Worm (Caenorhabditis elegans) whole organism, young adult: Measurements from ENCODE around the gene col-129.

Source experiments
- B0261.1 ChIP-seq: sonication (generic microtip); optimal IDR thresholded peaks from 2 replicates; lab custom pipeline; 2016; ENCODE audit warnings: mild to moderate bottlenecking, missing genetic modification characterization, moderate library complexity, missing compliant biosample characterization
- B0336.3 ChIP-seq: fragments of 200-800 bp; sonication (Bioruptor generic); IDR thresholded peaks from 2 replicates; pipeline ENCODE4 v1.3.6; 2022; ENCODE audit warnings: missing genetic modification characterization, missing compliant biosample characterization
- C06A6.2 ChIP-seq: fragments of 200-800 bp; sonication (Bioruptor generic); conservative IDR thresholded peaks from 2 replicates; pipeline ENCODE4 v1.3.6; 2022; ENCODE audit warnings: missing genetic modification characterization, missing compliant biosample characterization
- C17E4.6 ChIP-seq: fragments of 200-800 bp; sonication (Bioruptor generic); IDR thresholded peaks from 2 replicates; pipeline ENCODE4 v1.3.6; 2022; ENCODE audit warnings: missing genetic modification reagents, missing genetic modification characterization, missing compliant biosample characterization
- D2030.7 ChIP-seq: fragments of 200-800 bp; sonication (Bioruptor generic); IDR thresholded peaks from 2 replicates; pipeline ENCODE4 v1.3.6; 2022; ENCODE audit warnings: missing genetic modification reagents, missing genetic modification characterization, missing compliant biosample characterization
- F10E7.11 ChIP-seq: sonication (generic microtip); optimal IDR thresholded peaks from 2 replicates; lab custom pipeline; 2017; ENCODE audit warnings: mild to moderate bottlenecking, missing genetic modification characterization, moderate library complexity, missing compliant biosample characterization
- F22D6.2 ChIP-seq: sonication (generic microtip); optimal IDR thresholded peaks from 2 replicates; lab custom pipeline; 2016; ENCODE audit warnings: mild to moderate bottlenecking, missing genetic modification characterization, missing compliant biosample characterization
- F23B12.7 ChIP-seq: sonication (generic microtip); optimal IDR thresholded peaks from 2 replicates; lab custom pipeline; 2017; ENCODE audit warnings: missing genetic modification characterization, mild to moderate bottlenecking, missing compliant biosample characterization, antibody characterized with exemption, moderate library complexity; ENCODE audit not compliant: insufficient read depth
- F39B2.1 ChIP-seq: fragments of 200-800 bp; sonication (Bioruptor generic); IDR thresholded peaks from 2 replicates; pipeline ENCODE4 v1.3.6; 2022; ENCODE audit warnings: missing genetic modification reagents, missing genetic modification characterization, missing compliant biosample characterization
- F49E8.2 ChIP-seq: sonication (generic microtip); optimal IDR thresholded peaks from 3 replicates; lab custom pipeline; 2017; ENCODE audit warnings: missing genetic modification characterization, mild to moderate bottlenecking, missing compliant biosample characterization, antibody characterized with exemption, moderate library complexity; ENCODE audit not compliant: insufficient read depth
- F52B5.7 ChIP-seq: sonication (generic microtip); optimal IDR thresholded peaks from 2 replicates; lab custom pipeline; 2016; ENCODE audit warnings: mild to moderate bottlenecking, missing genetic modification characterization, missing compliant biosample characterization
- F55B11.4 ChIP-seq: sonication (generic microtip); optimal IDR thresholded peaks from 2 replicates; lab custom pipeline; 2016; ENCODE audit warnings: missing compliant biosample characterization, missing genetic modification characterization, borderline replicate concordance; ENCODE audit not compliant: insufficient read depth
- T26A5.8 ChIP-seq: sonication (generic microtip); optimal IDR thresholded peaks from 2 replicates; lab custom pipeline; 2016; ENCODE audit warnings: missing genetic modification characterization, missing compliant biosample characterization
- Y53G8AR.9 ChIP-seq: fragments of 200-800 bp; sonication (Bioruptor generic); conservative IDR thresholded peaks from 2 replicates; pipeline ENCODE4 v1.3.6; 2022; ENCODE audit warnings: missing genetic modification reagents, missing genetic modification characterization, missing compliant biosample characterization
- akir-1 ChIP-seq: fragments of 200-800 bp; sonication (Bioruptor generic); optimal IDR thresholded peaks from 2 replicates; lab custom pipeline; 2018; ENCODE audit warnings: mild to moderate bottlenecking, missing genetic modification characterization, moderate library complexity, missing compliant biosample characterization
- aptf-2 ChIP-seq: fragments of 200-800 bp; sonication (Bioruptor generic); conservative IDR thresholded peaks from 2 replicates; pipeline ENCODE4 v1.3.6; 2022; ENCODE audit warnings: missing genetic modification reagents, missing genetic modification characterization, missing compliant biosample characterization
- athp-1 ChIP-seq: sonication (generic microtip); optimal IDR thresholded peaks from 2 replicates; lab custom pipeline; 2017; ENCODE audit warnings: mild to moderate bottlenecking, missing genetic modification characterization, missing compliant biosample characterization
- bed-1 ChIP-seq: fragments of 200-800 bp; sonication (Bioruptor generic); IDR thresholded peaks from 2 replicates; pipeline ENCODE4 v1.3.6; 2022; ENCODE audit warnings: missing genetic modification reagents, missing genetic modification characterization, missing compliant biosample characterization
- cebp-1 ChIP-seq, 2 experiments: fragments of 200-800 bp in 1 of 2; sonication (Bioruptor generic) in 1 of 2; sonication (generic microtip) in 1 of 2; IDR thresholded peaks in 1 of 2; optimal IDR thresholded peaks in 1 of 2; 2 replicates each; pipeline versions ENCODE4 v1.3.6 to Lab custom; 2017 to 2022; ENCODE audit warnings: missing compliant biosample characterization in 2 of 2, missing genetic modification characterization in 2 of 2, mild to moderate bottlenecking in 1 of 2, missing genetic modification reagents in 1 of 2, moderate library complexity in 1 of 2
- ceh-27 ChIP-seq: fragments of 200-800 bp; sonication (Bioruptor generic); optimal IDR thresholded peaks from 2 replicates; lab custom pipeline; 2018; ENCODE audit warnings: mild to moderate bottlenecking, missing genetic modification characterization, moderate library complexity, missing compliant biosample characterization
- ceh-91 ChIP-seq: fragments of 200-800 bp; sonication (Bioruptor generic); IDR thresholded peaks from 2 replicates; pipeline ENCODE4 v1.3.6; 2022; ENCODE audit warnings: missing genetic modification reagents, missing genetic modification characterization, missing compliant biosample characterization
- die-1 ChIP-seq: sonication (generic microtip); optimal IDR thresholded peaks from 2 replicates; lab custom pipeline; 2016; ENCODE audit warnings: missing genotype, mild to moderate bottlenecking, missing genetic modification characterization, missing compliant biosample characterization
- efl-1 ChIP-seq: fragments of 150-350 bp; optimal IDR thresholded peaks from 2 replicates; lab custom pipeline; 2014; ENCODE audit warnings: missing biosample characterization, missing genetic modification reagents, missing genetic modification characterization
- ets-4 ChIP-seq: fragments of 200-800 bp; sonication (Bioruptor generic); optimal IDR thresholded peaks from 2 replicates; lab custom pipeline; 2018; ENCODE audit warnings: mild to moderate bottlenecking, missing genetic modification characterization, missing compliant biosample characterization
- him-1 ChIP-seq: sonication (generic microtip); optimal IDR thresholded peaks from 2 replicates; lab custom pipeline; 2016; ENCODE audit warnings: missing genotype, missing genetic modification reagents, missing genetic modification characterization, missing compliant biosample characterization
- hlh-26 ChIP-seq: fragments of 200-800 bp; sonication (Bioruptor generic); conservative IDR thresholded peaks from 2 replicates; pipeline ENCODE4 v1.3.6; 2022; ENCODE audit warnings: missing genetic modification reagents, missing genetic modification characterization, missing compliant biosample characterization
- hsf-1 ChIP-seq: fragments of 200-800 bp; sonication (Bioruptor generic); IDR thresholded peaks from 2 replicates; pipeline ENCODE4 v1.3.6; 2022; ENCODE audit warnings: missing genetic modification reagents, missing genetic modification characterization, missing compliant biosample characterization
- lin-40 ChIP-seq: sonication (generic microtip); optimal IDR thresholded peaks from 2 replicates; lab custom pipeline; 2016; ENCODE audit warnings: missing genetic modification characterization, mild to moderate bottlenecking, missing compliant biosample characterization, missing genotype, missing genetic modification reagents
- lsl-1 ChIP-seq: fragments of 200-800 bp; sonication (Bioruptor generic); optimal IDR thresholded peaks from 2 replicates; lab custom pipeline; 2018; ENCODE audit warnings: mild to moderate bottlenecking, missing genetic modification characterization, moderate library complexity, missing compliant biosample characterization
- madf-6 ChIP-seq: fragments of 200-800 bp; sonication (Bioruptor generic); IDR thresholded peaks from 2 replicates; pipeline ENCODE4 v1.3.6; 2022; ENCODE audit warnings: missing genetic modification reagents, missing genetic modification characterization, missing compliant biosample characterization
- mel-28 ChIP-seq: sonication (generic microtip); optimal IDR thresholded peaks from 2 replicates; lab custom pipeline; 2016; ENCODE audit warnings: borderline replicate concordance, mild to moderate bottlenecking, missing genetic modification characterization, missing compliant biosample characterization
- mes-4 ChIP-seq: sonication (generic microtip); optimal IDR thresholded peaks from 2 replicates; lab custom pipeline; 2016; ENCODE audit warnings: missing genotype, missing genetic modification characterization, missing compliant biosample characterization
- nhr-80 ChIP-seq: sonication (generic microtip); optimal IDR thresholded peaks from 2 replicates; lab custom pipeline; 2016; ENCODE audit warnings: missing genetic modification characterization, missing compliant biosample characterization
- snpc-1.3 ChIP-seq: sonication (generic microtip); optimal IDR thresholded peaks from 2 replicates; lab custom pipeline; 2017; ENCODE audit warnings: missing genetic modification characterization, mild to moderate bottlenecking, missing compliant biosample characterization, antibody characterized with exemption, moderate library complexity, missing genotype, missing genetic modification reagents; ENCODE audit not compliant: insufficient read depth
- snpc-3.4 ChIP-seq: sonication (generic microtip); optimal IDR thresholded peaks from 2 replicates; lab custom pipeline; 2017; ENCODE audit warnings: missing genetic modification characterization, mild to moderate bottlenecking, missing compliant biosample characterization, antibody characterized with exemption, moderate library complexity, missing genotype, missing genetic modification reagents
- snpc-4 ChIP-seq, 5 experiments: fragments of 150-350 bp in 1 of 5; sonication (generic microtip) in 4 of 5; optimal IDR thresholded peaks; 2 replicates each; lab custom pipeline; 2014 to 2018; ENCODE audit warnings: missing genetic modification characterization in 5 of 5, missing biosample characterization in 3 of 5, antibody characterized with exemption in 2 of 5, mild to moderate bottlenecking in 2 of 5, missing compliant biosample characterization in 2 of 5, missing genotype in 2 of 5, moderate library complexity in 2 of 5, missing genetic modification reagents in 1 of 5
- somi-1 ChIP-seq: fragments of 200-800 bp; sonication (Bioruptor generic); optimal IDR thresholded peaks from 2 replicates; lab custom pipeline; 2018; ENCODE audit warnings: mild to moderate bottlenecking, missing genetic modification characterization, missing compliant biosample characterization
- tbp1 ChIP-seq: fragments of 200-800 bp; sonication (Bioruptor generic); optimal IDR thresholded peaks from 2 replicates; lab custom pipeline; 2018; ENCODE audit warnings: mild to moderate bottlenecking, missing genetic modification characterization, missing compliant biosample characterization
- tlf-1 ChIP-seq: fragments of 200-800 bp; sonication (Bioruptor generic); optimal IDR thresholded peaks from 2 replicates; lab custom pipeline; 2018; ENCODE audit warnings: mild to moderate bottlenecking, missing genetic modification characterization, missing compliant biosample characterization
- unc-62 ChIP-seq: fragments of 150-350 bp; optimal IDR thresholded peaks from 2 replicates; lab custom pipeline; 2014; ENCODE audit warnings: missing biosample characterization, missing genetic modification reagents, missing genetic modification characterization
- xnd-1 ChIP-seq: sonication (generic microtip); optimal IDR thresholded peaks from 2 replicates; lab custom pipeline; 2016; ENCODE audit warnings: missing genotype, missing genetic modification reagents, missing genetic modification characterization, missing compliant biosample characterization
- ztf-18 ChIP-seq: sonication (generic microtip); optimal IDR thresholded peaks from 2 replicates; lab custom pipeline; 2016; ENCODE audit warnings: missing genotype, mild to moderate bottlenecking, missing genetic modification characterization, missing compliant biosample characterization
- ztf-26 ChIP-seq: sonication (generic microtip); optimal IDR thresholded peaks from 2 replicates; lab custom pipeline; 2017; ENCODE audit warnings: missing genetic modification characterization, missing compliant biosample characterization
- ztf-28 ChIP-seq: fragments of 200-800 bp; sonication (Bioruptor generic); IDR thresholded peaks from 2 replicates; pipeline ENCODE4 v1.3.6; 2022; ENCODE audit warnings: missing genetic modification reagents, missing genetic modification characterization, missing compliant biosample characterization

The col-129 gene

DNA sequence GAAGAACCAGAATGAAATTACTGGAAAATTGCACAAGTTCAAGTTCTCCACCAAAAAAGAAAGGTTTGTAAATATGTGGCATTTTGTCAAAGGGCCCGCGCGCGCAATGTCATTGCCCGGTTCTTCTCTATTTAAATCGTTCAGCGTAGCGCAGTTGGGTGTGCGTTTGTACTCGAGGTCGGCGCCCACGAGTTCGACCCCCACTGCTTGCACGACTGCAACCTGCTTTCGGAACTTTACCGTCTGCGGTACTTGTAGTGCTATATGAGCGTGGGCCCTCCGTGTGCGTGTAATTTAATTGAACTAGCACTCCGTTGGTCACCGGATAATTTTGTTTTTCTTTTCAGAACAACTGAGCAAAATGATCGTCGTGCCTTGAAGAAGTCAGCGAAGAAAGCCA lies 23.7 kb downstream of the col-129 start (continued):
- TF ChIP-seq F39B2.1, result no peak
- TF ChIP-seq snpc-1.3 (tag; lab: Kevin White, UChicago), result peak; percentile 87
- peak; percentile 87 for TF ChIP-seq F52B5.7 (tag; lab: Kevin White, UChicago)
- TF ChIP-seq xnd-1, result peak; percentile 36
- no peak for TF ChIP-seq F55B11.4 (tag; lab: Kevin White, UChicago)
- peak; percentile 96 for TF ChIP-seq tbp1
- TF ChIP-seq aptf-2 (GFP tag; lab: Robert Waterston, UW), result peak; percentile 71; the same call in 1 of the 2 replicates
- peak; percentile 69 for TF ChIP-seq somi-1 (GFP tag; lab: Kevin White, UChicago)
- peak; percentile 76 for TF ChIP-seq T26A5.8
- TF ChIP-seq ceh-91 (GFP tag; lab: Robert Waterston, UW), result peak; percentile 51; the same call in 1 of the 2 replicates
- TF ChIP-seq lin-40, result peak; percentile 75
- no peak for TF ChIP-seq bed-1 (GFP tag; lab: Robert Waterston, UW)
- peak; percentile 85 for TF ChIP-seq D2030.7 (GFP tag; lab: Robert Waterston, UW)
- TF ChIP-seq madf-6 (GFP tag; lab: Robert Waterston, UW), result peak; percentile 74
- peak; percentile 52 for TF ChIP-seq nhr-80 (tag; lab: Kevin White, UChicago)
- peak; percentile 41 for TF ChIP-seq efl-1
- TF ChIP-seq C17E4.6 (GFP tag; lab: Robert Waterston, UW), result peak; percentile 75; the same call in 1 of the 2 replicates
- peak; percentile 67 for TF ChIP-seq snpc-3.4 (tag; lab: Kevin White, UChicago)
- peak; percentile 78 for TF ChIP-seq mes-4 (tag; lab: Kevin White, UChicago)
- TF ChIP-seq Y53G8AR.9 (GFP tag; lab: Robert Waterston, UW), result peak; percentile 68; the same call in 1 of the 2 replicates
- TF ChIP-seq akir-1, result no peak
- TF ChIP-seq snpc-4 (GFP tag; optimal IDR thresholded peaks at IDR 0.05; lab: Kevin White, UChicago), result peak; percentile 77
- peak; percentile 60 to 81 (median 75) for TF ChIP-seq snpc-4 (tag; optimal IDR thresholded peaks at IDR 0.05; lab: Kevin White, UChicago)
- TF ChIP-seq die-1 (tag; lab: Kevin White, UChicago), result peak; percentile 96
- TF ChIP-seq B0336.3 (GFP tag; lab: Robert Waterston, UW), result peak; percentile 76
- TF ChIP-seq unc-62 (GFP tag; lab: Kevin White, UChicago), result no peak
- peak; percentile 49; the same call in 1 of the 2 replicates for TF ChIP-seq C06A6.2 (GFP tag; lab: Robert Waterston, UW)
- TF ChIP-seq tlf-1 (GFP tag; lab: Kevin White, UChicago), result peak; percentile 79
- TF ChIP-seq ztf-18, result peak; percentile 79
- peak; percentile 75 for TF ChIP-seq ztf-26 (tag; lab: Kevin White, UChicago)
- no peak for TF ChIP-seq cebp-1 (GFP tag; IDR thresholded peaks at IDR 0.05; lab: Robert Waterston, UW)
- TF ChIP-seq cebp-1 (tag; optimal IDR thresholded peaks at IDR 0.05; lab: Kevin White, UChicago), result peak; percentile 79
- peak; percentile 91 for TF ChIP-seq B0261.1 (tag; lab: Kevin White, UChicago)
- TF ChIP-seq F10E7.11 (tag; lab: Kevin White, UChicago), result peak; percentile 48
- TF ChIP-seq hsf-1 (GFP tag; lab: Robert Waterston, UW), result peak; percentile 51; the same call in 1 of the 2 replicates
- peak; percentile 94 for TF ChIP-seq ztf-28 (GFP tag; lab: Robert Waterston, UW)
- TF ChIP-seq F23B12.7 (tag; lab: Kevin White, UChicago), result peak; percentile 97
- peak; percentile 81 for TF ChIP-seq athp-1 (tag; lab: Kevin White, UChicago)
- TF ChIP-seq F49E8.2 (tag; lab: Kevin White, UChicago), result peak; percentile 91
- TF ChIP-seq mel-28 (tag; lab: Kevin White, UChicago), result no peak
- TF ChIP-seq ceh-27 (GFP tag; lab: Kevin White, UChicago), result peak; percentile 86
- TF ChIP-seq F22D6.2 (tag; lab: Kevin White, UChicago), result peak; percentile 29
- peak; percentile 66 for TF ChIP-seq ets-4 (GFP tag; lab: Kevin White, UChicago)
- TF ChIP-seq hlh-26 (GFP tag; lab: Robert Waterston, UW), result no peak
- TF ChIP-seq lsl-1 (GFP tag; lab: Kevin White, UChicago), result peak; percentile 76
- peak; percentile 93 for TF ChIP-seq him-1 (tag; lab: Kevin White, UChicago)
